Worm (Caenorhabditis elegans): ENCODE results near the gene F27B10.1.

DNA sequence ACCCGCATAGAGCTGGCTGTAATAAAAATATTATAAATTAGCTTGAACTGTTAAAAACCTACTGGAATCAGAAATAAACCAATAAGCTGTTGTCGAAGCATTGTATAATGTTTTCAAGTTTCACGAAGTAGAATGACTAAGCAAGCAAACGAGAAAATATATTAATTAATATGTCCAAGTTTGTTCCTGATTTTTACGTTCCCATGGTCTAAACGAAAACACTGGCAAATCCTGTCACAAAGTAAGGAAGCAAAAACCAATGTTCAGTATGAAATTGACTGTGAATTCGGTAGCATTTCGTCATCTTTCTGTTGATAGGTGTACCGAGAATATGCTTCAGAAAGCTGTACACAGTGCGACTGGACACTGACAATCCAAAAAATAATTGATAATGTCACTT lies 47.8 kb downstream of the F27B10.1 start, which contains the start of gene srx-34:
- no peak for TF ChIP-seq flt-1 (GFP tag; IDR thresholded peaks at IDR 0.05)
- no peak for TF ChIP-seq hnd-1 (tag; optimal IDR thresholded peaks at IDR 0.05)
- TF ChIP-seq ama-1 (optimal IDR thresholded peaks at IDR 0.05): no peak
- no peak for TF ChIP-seq B0310.2 (tag; optimal IDR thresholded peaks at IDR 0.05)
- TF ChIP-seq pes-1 (GFP tag; IDR thresholded peaks at IDR 0.05): no peak
- TF ChIP-seq tbx-11 (GFP tag; IDR thresholded peaks at IDR 0.05): no peak
- no peak for TF ChIP-seq ceh-13 (GFP tag; optimal IDR thresholded peaks at IDR 0.05)
- TF ChIP-seq scrt-1 (GFP tag; IDR thresholded peaks at IDR 0.05): no peak
